Fruit fly (Drosophila melanogaster) whole organism, embryonic: ENCODE data around the gene CG12560.

ENCODE experiments used
- Abd-B ChIP-seq: fragments of 200-800 bp; sonication (Bioruptor generic); optimal IDR thresholded peaks from 2 replicates; lab custom pipeline; 2018; ENCODE audit warnings: missing biosample characterization, mild to moderate bottlenecking, missing genetic modification characterization, moderate library complexity
- Atf6 ChIP-seq: fragments of 200-800 bp; sonication (Bioruptor generic); IDR thresholded peaks from 2 replicates; pipeline ENCODE4 v1.3.6; 2022; ENCODE audit warnings: missing biosample characterization, missing genetic modification characterization
- CG11504 ChIP-seq: fragments of 200-800 bp; sonication (Bioruptor generic); optimal IDR thresholded peaks from 3 replicates; lab custom pipeline; 2019; ENCODE audit warnings: missing biosample characterization, mild to moderate bottlenecking, missing genetic modification characterization, moderate library complexity
- CG11696 ChIP-seq: fragments of 200-800 bp; sonication (Bioruptor generic); IDR thresholded peaks from 2 replicates; pipeline ENCODE4 v1.3.6; 2022; ENCODE audit warnings: missing biosample characterization, missing genetic modification characterization
- CG13287 ChIP-seq: fragments of 200-800 bp; sonication (Bioruptor generic); IDR thresholded peaks from 2 replicates; pipeline ENCODE4 v1.3.6; 2022; ENCODE audit warnings: missing biosample characterization, missing genetic modification characterization; ENCODE audit not compliant: partially characterized antibody
- CG13424 ChIP-seq: fragments of 200-800 bp; sonication (Bioruptor generic); optimal IDR thresholded peaks from 2 replicates; lab custom pipeline; 2019; ENCODE audit warnings: missing biosample characterization, mild to moderate bottlenecking, missing genetic modification characterization, moderate library complexity
- CG14667 ChIP-seq: fragments of 200-800 bp; sonication (Bioruptor generic); IDR thresholded peaks from 2 replicates; pipeline ENCODE4 v1.3.6; 2022; ENCODE audit warnings: missing biosample characterization, missing genetic modification characterization
- CG15696 ChIP-seq: fragments of 200-800 bp; sonication (Bioruptor generic); optimal IDR thresholded peaks from 2 replicates; lab custom pipeline; 2019; ENCODE audit warnings: missing biosample characterization, mild to moderate bottlenecking, missing genetic modification characterization, moderate library complexity
- CG1792 ChIP-seq: fragments of 200-800 bp; sonication (Bioruptor generic); optimal IDR thresholded peaks from 2 replicates; lab custom pipeline; 2016; ENCODE audit warnings: missing biosample characterization, missing genetic modification characterization
- CG18262 ChIP-seq: fragments of 200-800 bp; optimal IDR thresholded peaks from 3 replicates; lab custom pipeline; 2019; ENCODE audit warnings: missing biosample characterization, mild to moderate bottlenecking, missing genetic modification characterization, moderate library complexity
- CG1832 ChIP-seq: fragments of 200-800 bp; sonication (Bioruptor generic); optimal IDR thresholded peaks from 2 replicates; lab custom pipeline; 2017; ENCODE audit warnings: missing biosample characterization, mild to moderate bottlenecking, missing genetic modification characterization, inconsistent platforms
- CG33557 ChIP-seq: fragments of 200-800 bp; sonication (Bioruptor generic); optimal IDR thresholded peaks from 2 replicates; lab custom pipeline; 2019; ENCODE audit warnings: missing biosample characterization, mild to moderate bottlenecking, missing genetic modification characterization, moderate library complexity
- CG3726 ChIP-seq: fragments of 200-800 bp; sonication (Bioruptor generic); IDR thresholded peaks from 3 replicates; pipeline ENCODE4, ENCODE4 v1.3.6; 2022; ENCODE audit warnings: missing biosample characterization, missing genetic modification characterization
- CG4424 ChIP-seq: fragments of 200-800 bp; sonication (Bioruptor generic); optimal IDR thresholded peaks from 3 replicates; lab custom pipeline; 2016; ENCODE audit warnings: missing biosample characterization, missing genetic modification characterization
- CG4820 ChIP-seq: fragments of 200-800 bp; sonication (Bioruptor generic); optimal IDR thresholded peaks from 3 replicates; lab custom pipeline; 2016; ENCODE audit warnings: missing biosample characterization, missing genetic modification characterization
- Ets97D ChIP-seq: fragments of 200-800 bp; sonication (Bioruptor generic); optimal IDR thresholded peaks from 3 replicates; lab custom pipeline; 2016; ENCODE audit warnings: missing biosample characterization, missing genetic modification characterization
- H15 ChIP-seq: fragments of 200-800 bp; sonication (Bioruptor generic); IDR thresholded peaks from 3 replicates; pipeline ENCODE4 v1.3.6; 2022; ENCODE audit warnings: missing biosample characterization, missing genetic modification characterization
- Hmr ChIP-seq: fragments of 200-800 bp; sonication (Bioruptor generic); optimal IDR thresholded peaks from 3 replicates; lab custom pipeline; 2017; ENCODE audit warnings: mild to moderate bottlenecking, missing biosample characterization, missing genetic modification reagents, missing genetic modification characterization
- Hr39 ChIP-seq: fragments of >200 bp; optimal IDR thresholded peaks from 2 replicates; lab custom pipeline; 2017
- Lhr ChIP-seq: fragments of 200-800 bp; sonication (Bioruptor generic); optimal IDR thresholded peaks from 3 replicates; lab custom pipeline; 2017; ENCODE audit warnings: mild to moderate bottlenecking, missing biosample characterization, missing genetic modification reagents, missing genetic modification characterization
- Lpt ChIP-seq: fragments of >200 bp; optimal IDR thresholded peaks from 2 replicates; lab custom pipeline; 2018; ENCODE audit warnings: missing biosample characterization, missing genetic modification characterization
- Max ChIP-seq: fragments of 200-800 bp; sonication (Bioruptor generic); optimal IDR thresholded peaks from 2 replicates; lab custom pipeline; 2016; ENCODE audit warnings: missing biosample characterization, mild to moderate bottlenecking, missing genetic modification characterization
- Optix ChIP-seq: fragments of 200-800 bp; sonication (Bioruptor generic); IDR thresholded peaks from 3 replicates; pipeline ENCODE4 v1.3.6; 2022; ENCODE audit warnings: missing biosample characterization, missing genetic modification characterization
- Rfx ChIP-seq: fragments of 200-800 bp; sonication (Bioruptor generic); IDR thresholded peaks from 2 replicates; pipeline ENCODE4 v1.3.6; 2022; ENCODE audit warnings: missing biosample characterization, missing genetic modification characterization
- Sox102F ChIP-seq: fragments of 200-800 bp; sonication (Bioruptor generic); optimal IDR thresholded peaks from 2 replicates; lab custom pipeline; 2018; ENCODE audit warnings: missing biosample characterization, mild to moderate bottlenecking, missing genetic modification characterization, moderate library complexity
- Sry-β ChIP-seq: fragments of 200-800 bp; sonication (Bioruptor generic); optimal IDR thresholded peaks from 2 replicates; lab custom pipeline; 2018; ENCODE audit warnings: missing biosample characterization, mild to moderate bottlenecking, missing genetic modification characterization, moderate library complexity
- ara ChIP-seq: fragments of 200-800 bp; sonication (Bioruptor generic); IDR thresholded peaks from 2 replicates; pipeline ENCODE4 v1.3.6; 2022; ENCODE audit warnings: missing biosample characterization, missing genetic modification characterization
- chinmo ChIP-seq: fragments of 200-800 bp; sonication (Bioruptor generic); IDR thresholded peaks from 4 replicates; pipeline ENCODE4 v1.3.6; 2022; ENCODE audit warnings: missing biosample characterization, missing genetic modification characterization; ENCODE audit not compliant: partially characterized antibody
- crp ChIP-seq, 2 experiments: fragments of 200-800 bp; sonication (Bioruptor generic); optimal IDR thresholded peaks; 2 replicates in 1 of 2; 3 replicates in 1 of 2; lab custom pipeline; 2017; ENCODE audit warnings: missing biosample characterization in 2 of 2, missing genetic modification characterization in 2 of 2, mild to moderate bottlenecking in 1 of 2, moderate library complexity in 1 of 2
- danr ChIP-seq: fragments of 200-800 bp; sonication (Bioruptor generic); IDR thresholded peaks from 2 replicates; pipeline ENCODE4 v1.3.6; 2022; ENCODE audit warnings: missing biosample characterization, missing genetic modification characterization
- dpn ChIP-seq, 2 experiments: fragments of 200-800 bp; sonication (Bioruptor generic); optimal IDR thresholded peaks; 3 replicates each; lab custom pipeline; 2016; ENCODE audit warnings: missing biosample characterization in 2 of 2, missing genetic modification characterization in 2 of 2
- dysf ChIP-seq: fragments of 200-800 bp; sonication (Bioruptor generic); IDR thresholded peaks from 3 replicates; pipeline ENCODE4 v1.3.6; 2022; ENCODE audit warnings: missing biosample characterization, missing genetic modification characterization
- ems ChIP-seq: fragments of 200-800 bp; sonication (Bioruptor generic); optimal IDR thresholded peaks from 3 replicates; lab custom pipeline; 2016; ENCODE audit warnings: missing biosample characterization, missing genetic modification characterization
- fd3F ChIP-seq: fragments of 200-800 bp; sonication (Bioruptor generic); optimal IDR thresholded peaks from 2 replicates; lab custom pipeline; 2018; ENCODE audit warnings: missing biosample characterization, mild to moderate bottlenecking, missing genetic modification characterization, moderate library complexity
- fd64A ChIP-seq: fragments of 200-800 bp; sonication (Bioruptor generic); optimal IDR thresholded peaks from 3 replicates; lab custom pipeline; 2018; ENCODE audit warnings: missing biosample characterization, mild to moderate bottlenecking, missing genetic modification characterization
- gro ChIP-seq: fragments of 200-800 bp; sonication (Bioruptor generic); optimal IDR thresholded peaks from 2 replicates; lab custom pipeline; 2016; ENCODE audit warnings: missing biosample characterization, missing genetic modification characterization
- hbn ChIP-seq: fragments of 200-800 bp; sonication (Bioruptor generic); IDR thresholded peaks from 2 replicates; pipeline ENCODE4 v1.3.6; 2022; ENCODE audit warnings: missing biosample characterization, missing genetic modification characterization; ENCODE audit not compliant: partially characterized antibody
- ind ChIP-seq: fragments of 200-800 bp; sonication (Bioruptor generic); optimal IDR thresholded peaks from 3 replicates; lab custom pipeline; 2016; ENCODE audit warnings: missing biosample characterization, missing genetic modification characterization
- jigr1 ChIP-seq: fragments of 200-800 bp; sonication (Bioruptor generic); IDR thresholded peaks from 3 replicates; pipeline ENCODE4 v1.3.6; 2022; ENCODE audit warnings: missing biosample characterization, missing genetic modification characterization
- knrl ChIP-seq: fragments of 200-800 bp; sonication (Bioruptor generic); IDR thresholded peaks from 3 replicates; pipeline ENCODE4 v1.3.6; 2022; ENCODE audit warnings: missing biosample characterization, missing genetic modification characterization; ENCODE audit not compliant: partially characterized antibody
- lilli ChIP-seq: fragments of 200-800 bp; sonication (Bioruptor generic); optimal IDR thresholded peaks from 3 replicates; lab custom pipeline; 2016; ENCODE audit warnings: missing biosample characterization, missing genetic modification characterization
- oc ChIP-seq: fragments of 200-800 bp; sonication (Bioruptor generic); optimal IDR thresholded peaks from 2 replicates; lab custom pipeline; 2018; ENCODE audit warnings: missing biosample characterization, mild to moderate bottlenecking, missing genetic modification characterization, moderate library complexity
- otp ChIP-seq: fragments of 200-800 bp; sonication (Bioruptor generic); IDR thresholded peaks from 3 replicates; pipeline ENCODE4, ENCODE4 v1.3.6; 2022; ENCODE audit warnings: missing biosample characterization, missing genetic modification characterization
- sc ChIP-seq, 3 experiments: fragments of >200 bp in 2 of 3; fragments of 200-800 bp in 1 of 3; sonication (Bioruptor generic) in 1 of 3; optimal IDR thresholded peaks; 2 replicates in 2 of 3; 3 replicates in 1 of 3; lab custom pipeline; 2017; ENCODE audit warnings: mild to moderate bottlenecking in 1 of 3, missing biosample characterization in 1 of 3, missing genetic modification characterization in 1 of 3, missing genetic modification reagents in 1 of 3
- sqz ChIP-seq: fragments of 200-800 bp; sonication (Bioruptor generic); optimal IDR thresholded peaks from 3 replicates; lab custom pipeline; 2018; ENCODE audit warnings: missing biosample characterization, mild to moderate bottlenecking, missing genetic modification characterization
- wor ChIP-seq: fragments of 200-800 bp; sonication (Bioruptor generic); IDR thresholded peaks from 2 replicates; pipeline ENCODE4 v1.3.6; 2022; ENCODE audit warnings: missing biosample characterization, missing genetic modification characterization
- zen2 ChIP-seq: fragments of 200-800 bp; sonication (Bioruptor generic); IDR thresholded peaks from 3 replicates; pipeline ENCODE4 v1.3.6; 2022; ENCODE audit warnings: missing biosample characterization, missing genetic modification characterization; ENCODE audit not compliant: partially characterized antibody

The CG12560 gene

DNA sequence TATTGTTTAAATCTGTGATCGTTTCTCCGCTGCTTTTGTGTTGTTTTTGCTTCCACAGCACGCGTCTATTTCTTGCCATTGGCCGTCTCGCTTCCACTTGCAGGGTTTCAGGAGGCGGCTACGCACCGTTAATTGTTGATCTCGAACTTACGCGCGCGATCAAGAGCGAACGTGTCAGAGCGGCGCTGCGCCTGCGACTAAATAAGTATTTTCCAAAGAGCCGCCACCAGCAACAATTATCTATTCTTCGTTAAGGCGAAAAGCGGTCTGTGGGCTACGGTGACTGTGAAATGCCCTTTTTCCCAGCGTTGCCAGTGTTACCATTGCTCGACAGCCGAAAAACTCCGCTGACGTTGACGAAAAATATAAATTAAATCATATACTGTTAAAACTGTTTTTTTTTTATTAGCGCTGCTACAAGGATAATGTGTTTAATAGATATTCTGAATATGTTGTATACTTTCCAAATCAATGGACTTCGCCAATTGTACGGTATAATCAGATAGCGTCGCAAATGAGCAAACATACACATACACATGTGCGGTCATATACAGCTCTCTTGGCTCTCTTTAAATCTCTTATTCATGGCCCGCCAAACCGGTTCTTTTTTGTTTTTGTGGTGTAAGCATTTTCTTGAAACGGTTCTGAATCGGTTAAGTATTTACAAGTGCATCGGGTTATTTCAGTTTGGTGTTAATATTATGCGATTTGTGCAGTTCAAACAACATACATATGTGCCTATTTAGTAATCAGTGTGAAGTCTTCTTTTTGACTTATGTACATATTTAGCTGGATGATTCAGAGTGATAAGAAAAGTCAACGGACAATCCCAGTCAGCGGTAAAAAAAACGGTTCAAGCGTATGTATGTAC is 15.1 kb downstream of the CG12560 start, which contains the start of gene pes (continued):
- TF ChIP-seq zen2 (GFP tag; lab: Robert Waterston, UW): no peak
- TF ChIP-seq Atf6 (GFP tag; lab: Robert Waterston, UW): peak; percentile 95
- peak; percentile 72; the same call in 1 of the 3 replicates for TF ChIP-seq jigr1 (GFP tag; lab: Robert Waterston, UW)
- peak; percentile 90 for TF ChIP-seq wor (GFP tag; lab: Robert Waterston, UW)
- peak; percentile 90 for TF ChIP-seq sqz (GFP tag; lab: Kevin White, UChicago)
- TF ChIP-seq dysf: peak; percentile 37; the same call in 1 of the 3 replicates
- peak; percentile 63 for TF ChIP-seq Rfx
- peak; percentile 84 for TF ChIP-seq fd3F (GFP tag; lab: Kevin White, UChicago)
- no peak for TF ChIP-seq Hr39
- peak; percentile 95 for TF ChIP-seq lilli
- peak; percentile 88 to 91 for TF ChIP-seq dpn (GFP tag; optimal IDR thresholded peaks at IDR 0.05; lab: Kevin White, UChicago)
- peak; percentile 95 for TF ChIP-seq Max (GFP tag; lab: Kevin White, UChicago)
- no peak for TF ChIP-seq sc (optimal IDR thresholded peaks at IDR 0.05; lab: Kevin White, UChicago)
- TF ChIP-seq sc (GFP tag; optimal IDR thresholded peaks at IDR 0.05; lab: Kevin White, UChicago): no peak
- TF ChIP-seq Abd-B (GFP tag; lab: Kevin White, UChicago): peak; percentile 95
- peak; percentile 92 for TF ChIP-seq CG15696
- TF ChIP-seq ara: peak; percentile 90
- peak; percentile 51 for TF ChIP-seq fd64A (GFP tag; lab: Kevin White, UChicago)
- TF ChIP-seq Lhr: peak; percentile 68
- peak; percentile 91 for TF ChIP-seq Optix (GFP tag; lab: Robert Waterston, UW)
- no peak for TF ChIP-seq Lpt
- peak; percentile 92 for TF ChIP-seq chinmo (GFP tag; lab: Robert Waterston, UW)
- TF ChIP-seq CG1792 (GFP tag; lab: Kevin White, UChicago): peak; percentile 55
- peak; percentile 83 for TF ChIP-seq oc (tag; lab: Kevin White, UChicago)
- peak; percentile 81 for TF ChIP-seq CG11696 (GFP tag; lab: Robert Waterston, UW)
- no peak for TF ChIP-seq hbn
- peak; percentile 93 for TF ChIP-seq CG11504 (tag; lab: Kevin White, UChicago)
- TF ChIP-seq ems: peak; percentile 94
- TF ChIP-seq CG4820 (GFP tag; lab: Kevin White, UChicago): peak; percentile 92
- TF ChIP-seq CG1832: peak; percentile 75
- peak; percentile 93 for TF ChIP-seq ind (GFP tag; lab: Kevin White, UChicago)
- TF ChIP-seq danr: peak; percentile 93
- peak; percentile 93 for TF ChIP-seq H15 (GFP tag; lab: Robert Waterston, UW)
- peak; percentile 92 for TF ChIP-seq gro (GFP tag; lab: Kevin White, UChicago)
- peak; percentile 40 for TF ChIP-seq Sry-β (GFP tag; lab: Kevin White, UChicago)
- peak; percentile 16 for TF ChIP-seq Hmr (GFP tag; lab: Kevin White, UChicago)
- peak; percentile 56; the same call in 1 of the 2 replicates for TF ChIP-seq CG13287 (GFP tag; lab: Robert Waterston, UW)
- TF ChIP-seq CG3726 (GFP tag; lab: Robert Waterston, UW): peak; percentile 84; the same call in 1 of the 3 replicates
- peak; percentile 28; the same call in 1 of the 3 replicates for TF ChIP-seq knrl (GFP tag; lab: Robert Waterston, UW)
- peak in 1 of 2 experiments; percentile 24 for TF ChIP-seq crp (GFP tag; optimal IDR thresholded peaks at IDR 0.05; lab: Kevin White, UChicago)
- TF ChIP-seq CG13424: peak; percentile 20
- TF ChIP-seq CG14667 (GFP tag; lab: Robert Waterston, UW): peak; percentile 90
- peak; percentile 86 for TF ChIP-seq otp (GFP tag; lab: Robert Waterston, UW)
- peak; percentile 31 for TF ChIP-seq CG33557 (GFP tag; lab: Kevin White, UChicago)
- peak; percentile 88 for TF ChIP-seq CG18262 (tag; lab: Kevin White, UChicago)
- TF ChIP-seq CG4424 (GFP tag; lab: Kevin White, UChicago): peak; percentile 96
- TF ChIP-seq Ets97D: peak; percentile 64
- TF ChIP-seq Sox102F (GFP tag; lab: Kevin White, UChicago): peak; percentile 88
